Fruit fly (Drosophila melanogaster): ENCODE measurements around the gene Shmt.
A peak's percentile ranks its signal among the peaks of the same experiment; 100 is the strongest.

The Shmt gene

dm6 chrX:5888933-5889332 lies 27.7 kb downstream of the Shmt start:
- TF ChIP-seq CG8478 (optimal IDR thresholded peaks at IDR 0.05) (no peak), CTCF (optimal IDR thresholded peaks at IDR 0.05) (no peak)

- TF ChIP-seq CG8478 (optimal IDR thresholded peaks at IDR 0.05) (no peak), CTCF (optimal IDR thresholded peaks at IDR 0.05) (no peak)
Measured at dm6 chrX:5888260-5888659, 28.3 kb downstream of the Shmt start.

- no peak for TF ChIP-seq CG8478 (optimal IDR thresholded peaks at IDR 0.05)
- TF ChIP-seq CTCF (optimal IDR thresholded peaks at IDR 0.05), result no peak
Measured at dm6 chrX:5886764-5887555, 29.6 kb downstream of the Shmt start.

- no peak for TF ChIP-seq CG8478 (optimal IDR thresholded peaks at IDR 0.05)
- no peak for TF ChIP-seq CTCF (optimal IDR thresholded peaks at IDR 0.05)
Measured at dm6 chrX:5885973-5886372, 30.6 kb downstream of the Shmt start.

- TF ChIP-seq CTCF (optimal IDR thresholded peaks at IDR 0.05) (no peak), CG8478 (optimal IDR thresholded peaks at IDR 0.05) (no peak)
Measured at dm6 chrX:5885521-5885920, 31.1 kb downstream of the Shmt start.

- TF ChIP-seq CG8478 (optimal IDR thresholded peaks at IDR 0.05), result no peak
- TF ChIP-seq CTCF (optimal IDR thresholded peaks at IDR 0.05), result no peak
Measured at dm6 chrX:5884887-5885286, 31.7 kb downstream of the Shmt start.

- TF ChIP-seq CTCF (optimal IDR thresholded peaks at IDR 0.05) (no peak), CG8478 (optimal IDR thresholded peaks at IDR 0.05) (no peak)
Measured at dm6 chrX:5884294-5884693, 32.3 kb downstream of the Shmt start.

dm6 chrX:5883394-5883793 lies 33.2 kb downstream of the Shmt start:
- no peak for TF ChIP-seq CG8478 (optimal IDR thresholded peaks at IDR 0.05)
- TF ChIP-seq CTCF (optimal IDR thresholded peaks at IDR 0.05), result peak; percentile 95 to 97

- TF ChIP-seq CTCF (optimal IDR thresholded peaks at IDR 0.05), result no peak
- no peak for TF ChIP-seq CG8478 (optimal IDR thresholded peaks at IDR 0.05)
Measured at dm6 chrX:5880139-5880924, 36.3 kb downstream of the Shmt start.

- TF ChIP-seq CTCF (optimal IDR thresholded peaks at IDR 0.05), result no peak
- TF ChIP-seq CG8478 (optimal IDR thresholded peaks at IDR 0.05), result no peak
Measured at dm6 chrX:5879543-5879943, 37.1 kb downstream of the Shmt start, which contains the start of the genes Usp30 and CG16721. TSS of gene Usp30 (minus strand) at chrX:5879787. TSS of gene CG16721 (plus strand) at chrX:5879869.

dm6 chrX:5876584-5876983 lies 40.0 kb downstream of the Shmt start, which contains the start of gene mof:
TSS of gene mof (minus strand) at chrX:5876853.
- TF ChIP-seq CTCF (optimal IDR thresholded peaks at IDR 0.05) (no peak), CG8478 (optimal IDR thresholded peaks at IDR 0.05) (no peak)

dm6 chrX:5873164-5873563 lies 43.4 kb downstream of the Shmt start, which contains the start of gene GAA1:
TSS of gene GAA1 (minus strand) at chrX:5873357.
- TF ChIP-seq CTCF (optimal IDR thresholded peaks at IDR 0.05), result no peak
- no peak for TF ChIP-seq CG8478 (optimal IDR thresholded peaks at IDR 0.05)

dm6 chrX:5868795-5869194 lies 47.8 kb downstream of the Shmt start, which contains the start of gene CG15764:
TSS of gene CG15764 (plus strand) at chrX:5869095.
- TF ChIP-seq CG8478 (optimal IDR thresholded peaks at IDR 0.05), result no peak
- TF ChIP-seq CTCF (optimal IDR thresholded peaks at IDR 0.05), result no peak

dm6 chrX:5866095-5866494 lies 50.5 kb downstream of the Shmt start:
- TF ChIP-seq CG8478 (optimal IDR thresholded peaks at IDR 0.05), result no peak
- no peak for TF ChIP-seq CTCF (optimal IDR thresholded peaks at IDR 0.05)

- no peak for TF ChIP-seq CTCF (optimal IDR thresholded peaks at IDR 0.05)
- TF ChIP-seq CG8478 (optimal IDR thresholded peaks at IDR 0.05), result no peak
Measured at dm6 chrX:5865051-5865450, 51.5 kb downstream of the Shmt start, which contains the start of gene CG43137. TSS of gene CG43137 (minus strand) at chrX:5865151.
